Worm (Caenorhabditis elegans) whole organism, young adult: ENCODE measurements around the gene srbc-6.

Experiments
- B0261.1 ChIP-seq: sonication (generic microtip); optimal IDR thresholded peaks from 2 replicates; lab custom pipeline; 2016; ENCODE audit warnings: mild to moderate bottlenecking, missing genetic modification characterization, moderate library complexity, missing compliant biosample characterization
- D2030.7 ChIP-seq: fragments of 200-800 bp; sonication (Bioruptor generic); IDR thresholded peaks from 2 replicates; pipeline ENCODE4 v1.3.6; 2022; ENCODE audit warnings: missing genetic modification reagents, missing genetic modification characterization, missing compliant biosample characterization
- F22D6.2 ChIP-seq: sonication (generic microtip); optimal IDR thresholded peaks from 2 replicates; lab custom pipeline; 2016; ENCODE audit warnings: mild to moderate bottlenecking, missing genetic modification characterization, missing compliant biosample characterization
- K12H6.12 ChIP-seq: fragments of 200-800 bp; sonication (Bioruptor generic); optimal IDR thresholded peaks from 2 replicates; lab custom pipeline; 2018; ENCODE audit warnings: mild to moderate bottlenecking, missing genetic modification characterization, missing compliant biosample characterization
- Y53G8AR.9 ChIP-seq: fragments of 200-800 bp; sonication (Bioruptor generic); conservative IDR thresholded peaks from 2 replicates; pipeline ENCODE4 v1.3.6; 2022; ENCODE audit warnings: missing genetic modification reagents, missing genetic modification characterization, missing compliant biosample characterization
- ama-1 ChIP-seq, 3 experiments: fragments of 150-350 bp in 1 of 3; sonication (generic microtip) in 2 of 3; optimal IDR thresholded peaks; 2 replicates each; lab custom pipeline; 2014 to 2018; ENCODE audit warnings: missing biosample characterization in 2 of 3, missing genetic modification characterization in 2 of 3, missing genetic modification reagents in 2 of 3
- aptf-3 ChIP-seq: fragments of 200-800 bp; sonication (Bioruptor generic); IDR thresholded peaks from 2 replicates; pipeline ENCODE4 v1.3.6; 2022; ENCODE audit warnings: missing genetic modification characterization, missing compliant biosample characterization
- attf-3 ChIP-seq: fragments of 200-800 bp; sonication (Bioruptor generic); conservative IDR thresholded peaks from 2 replicates; pipeline ENCODE4 v1.3.6; 2022; ENCODE audit warnings: missing genetic modification reagents, missing genetic modification characterization, missing compliant biosample characterization
- attf-5 ChIP-seq: fragments of 200-800 bp; sonication (Bioruptor generic); optimal IDR thresholded peaks from 2 replicates; lab custom pipeline; 2018; ENCODE audit warnings: mild to moderate bottlenecking, missing genetic modification characterization, missing compliant biosample characterization
- bed-1 ChIP-seq: fragments of 200-800 bp; sonication (Bioruptor generic); IDR thresholded peaks from 2 replicates; pipeline ENCODE4 v1.3.6; 2022; ENCODE audit warnings: missing genetic modification reagents, missing genetic modification characterization, missing compliant biosample characterization
- cebp-1 ChIP-seq, 2 experiments: fragments of 200-800 bp in 1 of 2; sonication (Bioruptor generic) in 1 of 2; sonication (generic microtip) in 1 of 2; IDR thresholded peaks in 1 of 2; optimal IDR thresholded peaks in 1 of 2; 2 replicates each; pipeline versions ENCODE4 v1.3.6 to Lab custom; 2017 to 2022; ENCODE audit warnings: missing compliant biosample characterization in 2 of 2, missing genetic modification characterization in 2 of 2, mild to moderate bottlenecking in 1 of 2, missing genetic modification reagents in 1 of 2, moderate library complexity in 1 of 2
- chd-7 ChIP-seq: sonication (generic microtip); optimal IDR thresholded peaks from 2 replicates; lab custom pipeline; 2016; ENCODE audit warnings: mild to moderate bottlenecking, missing genetic modification characterization, moderate library complexity, missing compliant biosample characterization
- die-1 ChIP-seq: sonication (generic microtip); optimal IDR thresholded peaks from 2 replicates; lab custom pipeline; 2016; ENCODE audit warnings: missing genotype, mild to moderate bottlenecking, missing genetic modification characterization, missing compliant biosample characterization
- dpl-1 ChIP-seq: fragments of 150-350 bp; optimal IDR thresholded peaks from 2 replicates; lab custom pipeline; 2014; ENCODE audit warnings: missing biosample characterization, missing genetic modification reagents, missing genetic modification characterization
- egl-44 ChIP-seq: fragments of 200-800 bp; sonication (Bioruptor generic); IDR thresholded peaks from 2 replicates; pipeline ENCODE4 v1.3.6; 2022; ENCODE audit warnings: missing genetic modification reagents, missing genetic modification characterization, missing compliant biosample characterization
- gei-17 ChIP-seq: fragments of 200-800 bp; sonication (Bioruptor generic); optimal IDR thresholded peaks from 2 replicates; lab custom pipeline; 2018; ENCODE audit warnings: mild to moderate bottlenecking, missing genetic modification characterization, missing compliant biosample characterization
- him-1 ChIP-seq: sonication (generic microtip); optimal IDR thresholded peaks from 2 replicates; lab custom pipeline; 2016; ENCODE audit warnings: missing genotype, missing genetic modification reagents, missing genetic modification characterization, missing compliant biosample characterization
- hlh-26 ChIP-seq: fragments of 200-800 bp; sonication (Bioruptor generic); conservative IDR thresholded peaks from 2 replicates; pipeline ENCODE4 v1.3.6; 2022; ENCODE audit warnings: missing genetic modification reagents, missing genetic modification characterization, missing compliant biosample characterization
- hmg-20 ChIP-seq: fragments of 200-800 bp; sonication (Bioruptor generic); IDR thresholded peaks from 2 replicates; pipeline ENCODE4 v1.3.6; 2022; ENCODE audit warnings: missing genetic modification reagents, missing genetic modification characterization, missing compliant biosample characterization
- hsf-1 ChIP-seq: fragments of 200-800 bp; sonication (Bioruptor generic); IDR thresholded peaks from 2 replicates; pipeline ENCODE4 v1.3.6; 2022; ENCODE audit warnings: missing genetic modification reagents, missing genetic modification characterization, missing compliant biosample characterization
- lin-26 ChIP-seq: fragments of 200-800 bp; sonication (Bioruptor generic); IDR thresholded peaks from 2 replicates; pipeline ENCODE4 v1.3.6; 2022; ENCODE audit warnings: missing genetic modification reagents, missing genetic modification characterization, missing compliant biosample characterization
- lin-35 ChIP-seq, 3 experiments: fragments of 150-350 bp in 2 of 3; sonication (generic microtip) in 1 of 3; optimal IDR thresholded peaks; 2 replicates each; lab custom pipeline; 2014 to 2018; ENCODE audit warnings: missing biosample characterization in 3 of 3, missing genetic modification characterization in 3 of 3, missing genetic modification reagents in 3 of 3
- lin-40 ChIP-seq: sonication (generic microtip); optimal IDR thresholded peaks from 2 replicates; lab custom pipeline; 2016; ENCODE audit warnings: missing genetic modification characterization, mild to moderate bottlenecking, missing compliant biosample characterization, missing genotype, missing genetic modification reagents
- lin-54 ChIP-seq: fragments of 200-800 bp; sonication (Bioruptor generic); optimal IDR thresholded peaks from 2 replicates; lab custom pipeline; 2018; ENCODE audit warnings: mild to moderate bottlenecking, missing genetic modification characterization, missing compliant biosample characterization
- lsy-27 ChIP-seq: sonication (generic microtip); optimal IDR thresholded peaks from 2 replicates; lab custom pipeline; 2017; ENCODE audit warnings: missing genetic modification characterization, mild to moderate bottlenecking, missing compliant biosample characterization, antibody characterized with exemption, missing genotype, borderline replicate concordance; ENCODE audit not compliant: insufficient read depth
- madf-6 ChIP-seq: fragments of 200-800 bp; sonication (Bioruptor generic); IDR thresholded peaks from 2 replicates; pipeline ENCODE4 v1.3.6; 2022; ENCODE audit warnings: missing genetic modification reagents, missing genetic modification characterization, missing compliant biosample characterization
- mxl-1 ChIP-seq: sonication (generic microtip); optimal IDR thresholded peaks from 2 replicates; lab custom pipeline; 2016; ENCODE audit warnings: missing genetic modification characterization, missing compliant biosample characterization
- nfyb-1 ChIP-seq: fragments of 200-800 bp; sonication (Bioruptor generic); IDR thresholded peaks from 2 replicates; pipeline ENCODE4 v1.3.6; 2022; ENCODE audit warnings: missing genetic modification reagents, missing genetic modification characterization, missing compliant biosample characterization
- pbrm-1 ChIP-seq: fragments of 200-800 bp; sonication (Bioruptor generic); IDR thresholded peaks from 2 replicates; pipeline ENCODE4 v1.3.6; 2022; ENCODE audit warnings: missing genetic modification reagents, missing genetic modification characterization, missing compliant biosample characterization
- pha-4 ChIP-seq: fragments of 150-350 bp; sonication (generic microtip); optimal IDR thresholded peaks from 2 replicates; lab custom pipeline; 2014; ENCODE audit warnings: missing biosample characterization, missing genetic modification reagents, missing genetic modification characterization
- rcor-1 ChIP-seq: fragments of 200-800 bp; sonication (Bioruptor generic); IDR thresholded peaks from 2 replicates; pipeline ENCODE4 v1.3.6; 2022; ENCODE audit warnings: missing genetic modification reagents, missing genetic modification characterization, missing compliant biosample characterization
- rec-8 ChIP-seq, 2 experiments: sonication (generic microtip); optimal IDR thresholded peaks; 2 replicates each; lab custom pipeline; 2016; ENCODE audit warnings: mild to moderate bottlenecking in 2 of 2, missing genetic modification characterization in 2 of 2, missing genetic modification reagents in 2 of 2, missing genotype in 2 of 2, missing biosample characterization in 1 of 2, missing compliant biosample characterization in 1 of 2, moderate library complexity in 1 of 2
- rpc-1 ChIP-seq, 2 experiments: fragments of 150-350 bp in 1 of 2; sonication (generic microtip) in 1 of 2; optimal IDR thresholded peaks; 2 replicates each; lab custom pipeline; 2014 to 2018; ENCODE audit warnings: missing biosample characterization in 1 of 2, missing genetic modification characterization in 1 of 2, missing genetic modification reagents in 1 of 2, missing genotype in 1 of 2
- snpc-3.4 ChIP-seq: sonication (generic microtip); optimal IDR thresholded peaks from 2 replicates; lab custom pipeline; 2017; ENCODE audit warnings: missing genetic modification characterization, mild to moderate bottlenecking, missing compliant biosample characterization, antibody characterized with exemption, moderate library complexity, missing genotype, missing genetic modification reagents
- snpc-4 ChIP-seq, 5 experiments: fragments of 150-350 bp in 1 of 5; sonication (generic microtip) in 4 of 5; optimal IDR thresholded peaks; 2 replicates each; lab custom pipeline; 2014 to 2018; ENCODE audit warnings: missing genetic modification characterization in 5 of 5, missing biosample characterization in 3 of 5, antibody characterized with exemption in 2 of 5, mild to moderate bottlenecking in 2 of 5, missing compliant biosample characterization in 2 of 5, missing genotype in 2 of 5, moderate library complexity in 2 of 5, missing genetic modification reagents in 1 of 5
- tbp1 ChIP-seq: fragments of 200-800 bp; sonication (Bioruptor generic); optimal IDR thresholded peaks from 2 replicates; lab custom pipeline; 2018; ENCODE audit warnings: mild to moderate bottlenecking, missing genetic modification characterization, missing compliant biosample characterization
- tbx-9 ChIP-seq: sonication (generic microtip); optimal IDR thresholded peaks from 2 replicates; lab custom pipeline; 2016; ENCODE audit warnings: borderline replicate concordance, missing genetic modification characterization, inconsistent platforms, missing compliant biosample characterization
- zfh-2 ChIP-seq: fragments of 200-800 bp; sonication (Bioruptor generic); conservative IDR thresholded peaks from 2 replicates; pipeline ENCODE4 v1.3.6; 2022; ENCODE audit warnings: missing genetic modification reagents, missing genetic modification characterization, missing compliant biosample characterization
- ztf-18 ChIP-seq: sonication (generic microtip); optimal IDR thresholded peaks from 2 replicates; lab custom pipeline; 2016; ENCODE audit warnings: missing genotype, mild to moderate bottlenecking, missing genetic modification characterization, missing compliant biosample characterization
- ztf-25 ChIP-seq: fragments of 200-800 bp; sonication (Bioruptor generic); IDR thresholded peaks from 2 replicates; pipeline ENCODE4 v1.3.6; 2022; ENCODE audit warnings: missing genetic modification reagents, missing genetic modification characterization, missing compliant biosample characterization
- ztf-28 ChIP-seq: fragments of 200-800 bp; sonication (Bioruptor generic); IDR thresholded peaks from 2 replicates; pipeline ENCODE4 v1.3.6; 2022; ENCODE audit warnings: missing genetic modification reagents, missing genetic modification characterization, missing compliant biosample characterization

srbc-6 gene

DNA sequence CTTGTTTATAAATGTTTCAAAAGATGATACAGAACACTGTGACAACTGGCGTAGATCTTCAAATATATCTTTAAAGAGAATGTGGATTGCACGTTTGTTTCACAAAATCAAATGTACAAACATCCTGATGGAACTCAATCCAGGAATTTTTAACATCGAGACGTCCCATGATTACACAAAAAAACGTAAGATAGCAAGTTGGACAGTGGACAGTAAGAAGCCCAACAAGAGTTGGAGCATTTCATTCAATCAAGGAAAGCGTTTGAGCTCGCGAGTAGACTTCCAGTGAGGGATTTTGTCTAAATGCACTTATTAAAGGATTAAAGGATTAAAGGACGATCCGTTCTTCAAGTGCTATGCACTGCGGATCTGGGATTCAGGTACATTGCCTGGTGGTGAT is 10.7 kb upstream of the srbc-6 start, which contains the start of gene C36C5.12 (continued):
- TF ChIP-seq hlh-26 (GFP tag; lab: Robert Waterston, UW) = no peak

DNA sequence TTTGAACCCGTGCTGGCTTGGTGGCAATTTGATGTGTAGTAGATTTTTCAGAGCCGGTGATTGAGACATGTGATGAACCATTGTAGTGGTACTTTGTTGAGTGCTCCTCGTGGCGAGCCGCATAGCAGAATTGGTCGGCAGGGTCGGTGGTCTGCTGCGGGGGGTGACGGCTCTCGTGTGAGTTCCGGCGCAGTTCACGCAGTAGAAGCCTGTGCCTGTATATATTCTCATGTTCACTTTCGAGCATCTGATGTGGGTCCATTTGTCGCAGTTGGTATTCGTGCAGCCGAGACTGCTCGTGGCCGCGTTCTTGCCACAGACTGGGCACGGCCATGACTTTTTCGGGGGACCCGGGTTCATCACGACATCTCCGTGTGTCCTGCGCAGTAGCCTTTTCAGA is 7.6 kb upstream of the srbc-6 start:
- no peak for TF ChIP-seq lsy-27 (tag; lab: Kevin White, UChicago)
- peak; percentile 67 for TF ChIP-seq zfh-2 (GFP tag; lab: Robert Waterston, UW)

DNA sequence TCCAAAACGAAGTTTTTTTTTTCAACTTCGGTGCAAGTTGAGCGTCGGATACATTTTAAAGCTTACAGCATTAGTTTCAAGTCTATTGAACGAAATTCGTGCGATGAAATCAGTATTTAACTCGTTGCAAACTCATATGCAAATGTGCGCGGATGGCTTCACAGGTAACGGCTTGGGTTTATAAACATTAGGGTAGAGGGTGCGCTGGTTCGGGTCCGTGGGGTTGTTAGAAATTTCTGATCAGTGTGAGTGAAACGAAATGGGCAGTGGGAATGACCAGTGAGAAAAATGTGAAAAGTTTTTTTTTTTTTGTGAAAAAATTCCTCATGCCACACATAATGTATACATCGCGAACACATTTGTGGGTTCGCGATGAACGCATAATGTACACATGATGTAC is 6.8 kb upstream of the srbc-6 start:
- TF ChIP-seq B0261.1 (tag; lab: Kevin White, UChicago) (peak; percentile 61), F22D6.2 (tag; lab: Kevin White, UChicago) (no peak), snpc-3.4 (peak; percentile 1), bed-1 (GFP tag; lab: Robert Waterston, UW) (0 out of 2 replicates have a peak, but pooled peaks have one; percentile 58), tbx-9 (tag; lab: Kevin White, UChicago) (no peak), madf-6 (peak; percentile 56; the same call in 1 of the 2 replicates), Y53G8AR.9 (GFP tag; lab: Robert Waterston, UW) (0 out of 2 replicates have a peak, but pooled peaks have one; percentile 68), ztf-25 (no peak), lin-40 (tag; lab: Kevin White, UChicago) (no peak), tbp1 (peak; percentile 82), aptf-3 (GFP tag; lab: Robert Waterston, UW) (peak; percentile 74; the same call in 1 of the 2 replicates), rpc-1 (optimal IDR thresholded peaks at IDR 0.05; lab: Kevin White, UChicago) (peak; percentile 71), rpc-1 (tag; optimal IDR thresholded peaks at IDR 0.05; lab: Kevin White, UChicago) (peak; percentile 95), lin-54 (GFP tag; lab: Kevin White, UChicago) (peak; percentile 52), hsf-1 (peak; percentile 49; the same call in 1 of the 2 replicates), chd-7 (tag; lab: Kevin White, UChicago) (peak; percentile 56), rec-8 (tag; optimal IDR thresholded peaks at IDR 0.05; lab: Kevin White, UChicago) (peak in 1 of 2 experiments; percentile 64), him-1 (tag; lab: Kevin White, UChicago) (peak; percentile 79), snpc-4 (GFP tag; optimal IDR thresholded peaks at IDR 0.05; lab: Kevin White, UChicago) (peak; percentile 69), snpc-4 (tag; optimal IDR thresholded peaks at IDR 0.05; lab: Kevin White, UChicago) (peak in 1 of 4 experiments; percentile 59), ama-1 (optimal IDR thresholded peaks at IDR 0.05; lab: Kevin White, UChicago) (no peak), ama-1 (GFP tag; optimal IDR thresholded peaks at IDR 0.05; lab: Kevin White, UChicago) (no peak), hmg-20 (0 out of 2 replicates have a peak, but pooled peaks have one; percentile 6), K12H6.12 (no peak), pbrm-1 (GFP tag; lab: Robert Waterston, UW) (0 out of 2 replicates have a peak, but pooled peaks have one; percentile 41), gei-17 (GFP tag; lab: Kevin White, UChicago) (no peak), nfyb-1 (GFP tag; lab: Robert Waterston, UW) (peak; percentile 62; the same call in 1 of the 2 replicates), ztf-28 (GFP tag; lab: Robert Waterston, UW) (0 out of 2 replicates have a peak, but pooled peaks have one; percentile 35), lin-26 (GFP tag; lab: Robert Waterston, UW) (peak; percentile 90), D2030.7 (peak; percentile 63), cebp-1 (GFP tag; IDR thresholded peaks at IDR 0.05; lab: Robert Waterston, UW) (no peak), cebp-1 (tag; optimal IDR thresholded peaks at IDR 0.05; lab: Kevin White, UChicago) (no peak), die-1 (peak; percentile 73), attf-5 (GFP tag; lab: Kevin White, UChicago) (peak; percentile 29), pha-4 (tag; lab: Kevin White, UChicago) (no peak), lin-35 (GFP tag; optimal IDR thresholded peaks at IDR 0.05; lab: Kevin White, UChicago) (no peak), dpl-1 (GFP tag; lab: Kevin White, UChicago) (peak; percentile 9), attf-3 (GFP tag; lab: Robert Waterston, UW) (no peak), mxl-1 (tag; lab: Kevin White, UChicago) (peak; percentile 47), ztf-18 (peak; percentile 30), egl-44 (GFP tag; lab: Robert Waterston, UW) (0 out of 2 replicates have a peak, but pooled peaks have one; percentile 23), rcor-1 (peak; percentile 66)
